Fruit fly (Drosophila melanogaster): ENCODE measurements around the gene CG12075.

CG12075 gene

DNA sequence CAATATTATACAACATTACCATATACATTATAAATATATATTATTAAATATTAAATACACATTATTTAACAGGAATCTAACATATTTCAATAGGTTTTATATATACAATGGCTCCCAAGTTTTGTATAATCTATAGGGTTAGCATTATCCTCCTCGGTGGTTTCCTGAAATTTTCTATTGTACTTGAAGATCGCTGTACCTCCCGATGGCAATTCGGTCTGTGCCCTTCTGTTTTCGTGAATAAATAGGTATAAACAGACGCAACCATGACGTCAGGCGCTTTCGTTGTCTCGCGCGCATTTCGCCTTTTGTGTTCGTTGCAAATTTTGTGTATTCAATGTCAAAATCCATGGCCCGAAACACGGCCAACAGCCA lies 56.9 kb downstream of the CG12075 start:
- TF ChIP-seq ey (GFP tag; optimal IDR thresholded peaks at IDR 0.05) (no peak), Myc (optimal IDR thresholded peaks at IDR 0.05) (no peak), CG32264 (GFP tag; optimal IDR thresholded peaks at IDR 0.05) (no peak), sage (GFP tag; optimal IDR thresholded peaks at IDR 0.05) (no peak), foxo (GFP tag; optimal IDR thresholded peaks at IDR 0.05) (no peak), Hr83 (GFP tag; optimal IDR thresholded peaks at IDR 0.05; ENCODE audit: poor library complexity, severe bottlenecking) (no peak), CG9705 (GFP tag; optimal IDR thresholded peaks at IDR 0.05) (no peak), HLH106 (tag; optimal IDR thresholded peaks at IDR 0.05) (peak; percentile 70), h (GFP tag; optimal IDR thresholded peaks at IDR 0.05) (no peak), pan (optimal IDR thresholded peaks at IDR 0.05) (no peak), br (GFP tag; optimal IDR thresholded peaks at IDR 0.05) (no peak), Jra (GFP tag; optimal IDR thresholded peaks at IDR 0.05) (no peak), tai (GFP tag; optimal IDR thresholded peaks at IDR 0.05) (no peak), Abd-B (GFP tag; optimal IDR thresholded peaks at IDR 0.05) (no peak), N (GFP tag; optimal IDR thresholded peaks at IDR 0.05) (no peak), usp (GFP tag; optimal IDR thresholded peaks at IDR 0.05) (no peak), Dfd (GFP tag; optimal IDR thresholded peaks at IDR 0.05) (no peak), woc (GFP tag; optimal IDR thresholded peaks at IDR 0.05) (no peak), dmrt93B (GFP tag; optimal IDR thresholded peaks at IDR 0.05) (peak; percentile 30), psq (GFP tag; optimal IDR thresholded peaks at IDR 0.05) (peak; percentile 32), GATAd (GFP tag; optimal IDR thresholded peaks at IDR 0.05) (no peak), brk (GFP tag; optimal IDR thresholded peaks at IDR 0.05) (no peak), OdsH (GFP tag; optimal IDR thresholded peaks at IDR 0.05) (no peak), dl (GFP tag; optimal IDR thresholded peaks at IDR 0.05; ENCODE audit: insufficient read depth in 1 of 2, partially characterized antibody in 2 of 2) (no peak), rgr (GFP tag; optimal IDR thresholded peaks at IDR 0.05) (no peak), Sp1 (GFP tag; optimal IDR thresholded peaks at IDR 0.05) (peak; percentile 56), Rel (GFP tag; optimal IDR thresholded peaks at IDR 0.05) (no peak), Rel (tag; optimal IDR thresholded peaks at IDR 0.05) (no peak), Hnf4 (GFP tag; optimal IDR thresholded peaks at IDR 0.05) (no peak), jim (GFP tag; optimal IDR thresholded peaks at IDR 0.05) (no peak), Hr78 (GFP tag; optimal IDR thresholded peaks at IDR 0.05) (no peak), lola (GFP tag; optimal IDR thresholded peaks at IDR 0.05) (no peak), CrebA (GFP tag; optimal IDR thresholded peaks at IDR 0.05; ENCODE audit: borderline replicate concordance) (no peak), Vsx2 (GFP tag; optimal IDR thresholded peaks at IDR 0.05; ENCODE audit: partially characterized antibody) (no peak)

DNA sequence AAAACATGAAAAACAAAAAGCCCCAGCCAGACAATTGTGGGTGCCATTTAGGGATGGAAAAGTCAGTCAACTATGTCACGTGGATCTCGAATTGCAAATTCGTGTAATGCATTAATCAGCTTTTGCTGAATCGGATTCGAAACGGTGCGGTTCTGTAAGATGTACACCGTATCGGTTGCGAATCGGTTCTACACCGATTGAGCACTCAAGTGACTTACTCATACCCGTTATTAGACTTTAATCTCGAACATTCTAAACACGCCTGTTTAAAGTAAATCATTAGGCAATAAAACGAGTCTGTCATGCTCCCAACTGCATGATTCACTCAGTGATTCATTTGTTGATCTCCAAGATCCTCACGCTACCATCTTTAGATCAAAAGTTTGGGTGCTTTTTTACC lies 57.3 kb downstream of the CG12075 start:
- TF ChIP-seq woc (GFP tag; optimal IDR thresholded peaks at IDR 0.05) (peak; percentile 55), Mio (GFP tag; optimal IDR thresholded peaks at IDR 0.05) (no peak), Jra (GFP tag; optimal IDR thresholded peaks at IDR 0.05) (peak; percentile 68), OdsH (GFP tag; optimal IDR thresholded peaks at IDR 0.05) (no peak), h (GFP tag; optimal IDR thresholded peaks at IDR 0.05) (peak; percentile 8), dmrt93B (GFP tag; optimal IDR thresholded peaks at IDR 0.05) (no peak), rgr (GFP tag; optimal IDR thresholded peaks at IDR 0.05) (peak; percentile 35), N (GFP tag; optimal IDR thresholded peaks at IDR 0.05) (no peak), pan (optimal IDR thresholded peaks at IDR 0.05) (no peak), fru (GFP tag; optimal IDR thresholded peaks at IDR 0.05) (peak; percentile 60), HLH106 (tag; optimal IDR thresholded peaks at IDR 0.05) (peak; percentile 53), ey (GFP tag; optimal IDR thresholded peaks at IDR 0.05) (peak; percentile 56), Hnf4 (GFP tag; optimal IDR thresholded peaks at IDR 0.05) (peak; percentile 30), Rel (GFP tag; optimal IDR thresholded peaks at IDR 0.05) (no peak), Rel (tag; optimal IDR thresholded peaks at IDR 0.05) (peak; percentile 33), Sp1 (GFP tag; optimal IDR thresholded peaks at IDR 0.05) (peak; percentile 31), CG9705 (GFP tag; optimal IDR thresholded peaks at IDR 0.05) (peak; percentile 17), foxo (GFP tag; optimal IDR thresholded peaks at IDR 0.05) (peak in 1 of 2 experiments; percentile 3)

DNA sequence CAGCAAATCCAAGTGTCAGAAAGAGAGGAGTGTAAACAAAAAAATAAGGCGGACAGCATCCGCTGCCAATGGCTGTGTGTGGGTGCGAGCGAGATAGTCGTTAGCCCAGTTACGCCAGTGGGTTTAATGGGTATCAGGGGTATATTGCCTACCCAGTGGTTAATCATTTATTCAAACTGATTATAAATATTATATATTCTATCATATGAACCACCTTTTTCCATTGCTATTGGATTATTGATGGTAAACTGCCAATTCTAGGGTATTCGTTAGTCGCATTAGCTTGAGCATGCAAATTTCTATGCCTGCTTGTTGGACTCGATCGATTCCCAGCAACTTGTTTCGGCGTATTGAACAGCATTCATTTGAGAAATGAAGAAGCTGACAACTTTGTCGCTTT lies 58.0 kb downstream of the CG12075 start:
- TF ChIP-seq Dfd (GFP tag; optimal IDR thresholded peaks at IDR 0.05) (no peak), pan (optimal IDR thresholded peaks at IDR 0.05) (peak; percentile 51), CrebA (GFP tag; optimal IDR thresholded peaks at IDR 0.05; ENCODE audit: borderline replicate concordance) (no peak), HLH106 (tag; optimal IDR thresholded peaks at IDR 0.05) (peak; percentile 93), usp (GFP tag; optimal IDR thresholded peaks at IDR 0.05) (no peak), Jra (GFP tag; optimal IDR thresholded peaks at IDR 0.05) (no peak), Mio (GFP tag; optimal IDR thresholded peaks at IDR 0.05) (no peak), brk (GFP tag; optimal IDR thresholded peaks at IDR 0.05) (peak; percentile 79), rgr (GFP tag; optimal IDR thresholded peaks at IDR 0.05) (peak; percentile 93), dl (GFP tag; optimal IDR thresholded peaks at IDR 0.05; ENCODE audit: insufficient read depth in 1 of 2, partially characterized antibody in 2 of 2) (no peak), Vsx2 (GFP tag; optimal IDR thresholded peaks at IDR 0.05; ENCODE audit: partially characterized antibody) (no peak), jim (GFP tag; optimal IDR thresholded peaks at IDR 0.05) (no peak), br (GFP tag; optimal IDR thresholded peaks at IDR 0.05) (peak; percentile 87), ey (GFP tag; optimal IDR thresholded peaks at IDR 0.05) (peak; percentile 84), Hnf4 (GFP tag; optimal IDR thresholded peaks at IDR 0.05) (peak; percentile 89), dsf (GFP tag; optimal IDR thresholded peaks at IDR 0.05; ENCODE audit: borderline replicate concordance) (peak; percentile 44), sage (GFP tag; optimal IDR thresholded peaks at IDR 0.05) (peak; percentile 90), Dif (GFP tag; optimal IDR thresholded peaks at IDR 0.05; ENCODE audit: partially characterized antibody) (no peak), N (GFP tag; optimal IDR thresholded peaks at IDR 0.05) (no peak), GATAd (GFP tag; optimal IDR thresholded peaks at IDR 0.05) (peak; percentile 24), lola (GFP tag; optimal IDR thresholded peaks at IDR 0.05) (no peak), CG9705 (GFP tag; optimal IDR thresholded peaks at IDR 0.05) (peak; percentile 56), psq (GFP tag; optimal IDR thresholded peaks at IDR 0.05) (peak; percentile 87), Sp1 (GFP tag; optimal IDR thresholded peaks at IDR 0.05) (peak; percentile 92), Abd-B (GFP tag; optimal IDR thresholded peaks at IDR 0.05) (no peak), Hr78 (GFP tag; optimal IDR thresholded peaks at IDR 0.05) (no peak), h (GFP tag; optimal IDR thresholded peaks at IDR 0.05) (peak; percentile 93), Rel (GFP tag; optimal IDR thresholded peaks at IDR 0.05) (peak; percentile 66), Rel (tag; optimal IDR thresholded peaks at IDR 0.05) (peak; percentile 59), foxo (GFP tag; optimal IDR thresholded peaks at IDR 0.05) (peak in 1 of 2 experiments; percentile 95), fru (GFP tag; optimal IDR thresholded peaks at IDR 0.05) (peak; percentile 87), dmrt93B (GFP tag; optimal IDR thresholded peaks at IDR 0.05) (peak; percentile 87), CG32264 (GFP tag; optimal IDR thresholded peaks at IDR 0.05) (no peak), sv (GFP tag; optimal IDR thresholded peaks at IDR 0.05) (peak; percentile 90), Myc (optimal IDR thresholded peaks at IDR 0.05) (no peak), woc (GFP tag; optimal IDR thresholded peaks at IDR 0.05) (peak; percentile 51)
